Worm (Caenorhabditis elegans) whole organism, L2 larva: ENCODE measurements around the gene M04D8.8.
A peak's percentile ranks its signal among the peaks of the same experiment; 100 is the strongest.

Experiments
- blmp-1 ChIP-seq: sonication (generic microtip); optimal IDR thresholded peaks from 2 replicates; lab custom pipeline; 2017; ENCODE audit warnings: missing genetic modification characterization, mild to moderate bottlenecking, missing compliant biosample characterization, antibody characterized with exemption, moderate library complexity; ENCODE audit not compliant: insufficient read depth
- ceh-82 ChIP-seq: fragments of 150-350 bp; optimal IDR thresholded peaks from 2 replicates; lab custom pipeline; 2014; ENCODE audit warnings: missing biosample characterization, missing genetic modification characterization
- fos-1 ChIP-seq: fragments of 150-350 bp; optimal IDR thresholded peaks from 2 replicates; lab custom pipeline; 2014; ENCODE audit warnings: missing biosample characterization, missing genetic modification characterization
- lin-13 ChIP-seq: fragments of 150-350 bp; optimal IDR thresholded peaks from 2 replicates; lab custom pipeline; 2014; ENCODE audit warnings: missing biosample characterization, missing genetic modification reagents, missing genetic modification characterization
- lsy-2 ChIP-seq, 2 experiments: fragments of 150-350 bp in 1 of 2; sonication (generic microtip) in 1 of 2; optimal IDR thresholded peaks; 2 replicates each; lab custom pipeline; 2014 to 2017; ENCODE audit warnings: missing biosample characterization in 2 of 2, missing genetic modification characterization in 2 of 2
- nhr-11 ChIP-seq: fragments of 150-350 bp; optimal IDR thresholded peaks from 2 replicates; lab custom pipeline; 2014; ENCODE audit warnings: missing biosample characterization, missing genetic modification characterization
- nhr-12 ChIP-seq: fragments of 150-350 bp; optimal IDR thresholded peaks from 2 replicates; lab custom pipeline; 2014; ENCODE audit warnings: missing biosample characterization, missing genetic modification characterization
- nhr-237 ChIP-seq: fragments of 150-350 bp; optimal IDR thresholded peaks from 2 replicates; lab custom pipeline; 2014; ENCODE audit warnings: missing biosample characterization, missing genetic modification characterization
- skn-1 ChIP-seq: sonication (generic microtip); optimal IDR thresholded peaks from 2 replicates; lab custom pipeline; 2017; ENCODE audit warnings: missing biosample characterization, missing genetic modification characterization

DNA sequence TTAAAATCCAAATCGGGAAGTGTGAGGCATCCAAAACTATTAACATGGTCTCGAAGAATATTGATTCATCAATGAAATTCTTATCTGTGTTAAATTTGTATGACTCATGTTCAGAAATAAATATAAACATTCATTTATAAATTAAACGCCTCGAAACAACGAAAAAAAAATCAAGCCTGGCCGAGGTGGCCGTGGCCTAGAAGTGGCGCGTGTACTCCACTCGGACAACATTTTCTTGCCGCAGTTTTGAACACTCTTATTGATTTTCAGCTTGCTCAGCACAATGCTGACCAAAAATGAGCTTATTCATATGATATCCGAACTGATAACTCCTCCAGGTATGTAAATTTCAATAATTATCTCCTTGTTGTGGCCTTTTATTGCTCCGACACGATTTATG, 30.2 kb downstream of the M04D8.8 start, which contains the start of gene ekl-6:
- TF ChIP-seq nhr-12 (tag; lab: Kevin White, UChicago) (no peak), blmp-1 (tag; lab: Kevin White, UChicago) (no peak), lin-13 (GFP tag; lab: Kevin White, UChicago) (no peak), nhr-11 (tag; lab: Kevin White, UChicago) (no peak), skn-1 (no peak), nhr-237 (tag; lab: Kevin White, UChicago) (no peak), ceh-82 (no peak), lsy-2 (tag; optimal IDR thresholded peaks at IDR 0.05; lab: Kevin White, UChicago) (peak in 1 of 2 experiments; percentile 47), fos-1 (peak; percentile 21)
